Worm (Caenorhabditis elegans): Measurements from ENCODE around the gene T05A8.8.

ce11 chrII:2752999-2753398 is 16.5 kb downstream of the T05A8.8 start, which contains the start of gene F29A7.3:
- TF ChIP-seq ztf-26 (tag; optimal IDR thresholded peaks at IDR 0.05) (no peak), ets-4 (GFP tag; optimal IDR thresholded peaks at IDR 0.05) (no peak), lsl-1 (GFP tag; optimal IDR thresholded peaks at IDR 0.05) (no peak), nhr-90 (tag; optimal IDR thresholded peaks at IDR 0.05) (no peak), C06A6.2 (GFP tag; conservative IDR thresholded peaks at IDR 0.05) (no peak), K11D2.4 (GFP tag; IDR thresholded peaks at IDR 0.05) (no peak), egrh-3 (GFP tag; IDR thresholded peaks at IDR 0.05) (no peak), F22D6.2 (tag; optimal IDR thresholded peaks at IDR 0.05) (no peak)

Measured in whole organism, young adult.